Worm (Caenorhabditis elegans): ENCODE data around the gene W02G9.4.
A peak's percentile ranks its signal among the peaks of the same experiment; 100 is the strongest.

- TF ChIP-seq ref-1 (GFP tag; conservative IDR thresholded peaks at IDR 0.05), result peak; percentile 67
- no peak for TF ChIP-seq T22C8.4 (GFP tag; IDR thresholded peaks at IDR 0.05)
- no peak for TF ChIP-seq cog-1 (tag; optimal IDR thresholded peaks at IDR 0.05)
- TF ChIP-seq ztf-23 (GFP tag; IDR thresholded peaks at IDR 0.05), result peak; percentile 85
- TF ChIP-seq med-1 (GFP tag; optimal IDR thresholded peaks at IDR 0.05; ENCODE audit: insufficient read depth), result peak; percentile 45
- TF ChIP-seq ztf-29 (GFP tag; IDR thresholded peaks at IDR 0.05), result no peak
- peak; percentile 86 for TF ChIP-seq flt-1 (GFP tag; IDR thresholded peaks at IDR 0.05)
- 0 out of 2 replicates have a peak, but pooled peaks have one; percentile 25 for TF ChIP-seq klf-2 (GFP tag; conservative IDR thresholded peaks at IDR 0.05)
- peak; percentile 86 for TF ChIP-seq tab-1 (GFP tag; IDR thresholded peaks at IDR 0.05)
Measured at ce11 chrV:2673807-2674206, 7.1 kb downstream of the W02G9.4 start.

All from whole organism, midembryonic.